Worm (Caenorhabditis elegans) whole organism, L1 larva: ENCODE results near the gene C54G7.1.

Source experiments
- blmp-1 ChIP-seq: fragments of 150-350 bp; optimal IDR thresholded peaks from 2 replicates; lab custom pipeline; 2014; ENCODE audit warnings: missing biosample characterization, missing genetic modification characterization
- ceh-82 ChIP-seq, 3 experiments: fragments of 150-350 bp in 1 of 3; sonication (generic microtip) in 2 of 3; optimal IDR thresholded peaks; 2 replicates each; lab custom pipeline; 2014 to 2017; ENCODE audit warnings: missing biosample characterization in 3 of 3, missing genetic modification characterization in 3 of 3
- egl-27 ChIP-seq, 2 experiments: fragments of 150-350 bp in 1 of 2; sonication (generic microtip); optimal IDR thresholded peaks; 3 replicates each; lab custom pipeline; 2017 to 2018; ENCODE audit warnings: missing biosample characterization in 2 of 2, missing genetic modification characterization in 2 of 2, missing genetic modification reagents in 2 of 2
- grh-1 ChIP-seq: fragments of 200-800 bp; sonication (Bioruptor generic); IDR thresholded peaks from 2 replicates; pipeline ENCODE4 v1.3.6; 2022; ENCODE audit warnings: missing genetic modification reagents, missing genetic modification characterization, missing compliant biosample characterization
- lin-13 ChIP-seq: fragments of 150-350 bp; optimal IDR thresholded peaks from 2 replicates; lab custom pipeline; 2014; ENCODE audit warnings: missing biosample characterization, missing genetic modification reagents, missing genetic modification characterization
- nhr-11 ChIP-seq: fragments of 150-350 bp; optimal IDR thresholded peaks from 2 replicates; lab custom pipeline; 2014; ENCODE audit warnings: missing biosample characterization, missing genetic modification characterization
- pag-3 ChIP-seq: sonication (generic microtip); optimal IDR thresholded peaks from 2 replicates; lab custom pipeline; 2017; ENCODE audit warnings: missing genetic modification characterization, mild to moderate bottlenecking, missing compliant biosample characterization, antibody characterized with exemption, borderline replicate concordance; ENCODE audit not compliant: insufficient read depth
- unc-62 ChIP-seq: fragments of 150-350 bp; optimal IDR thresholded peaks from 2 replicates; lab custom pipeline; 2014; ENCODE audit warnings: missing biosample characterization, missing genetic modification reagents, missing genetic modification characterization
- unc-98 ChIP-seq: fragments of 200-800 bp; sonication (Bioruptor generic); IDR thresholded peaks from 2 replicates; pipeline ENCODE4 v1.3.6; 2022; ENCODE audit warnings: missing genetic modification characterization, missing compliant biosample characterization
- xbp-1 ChIP-seq: sonication (generic microtip); optimal IDR thresholded peaks from 2 replicates; lab custom pipeline; 2016; ENCODE audit warnings: missing genetic modification characterization, missing compliant biosample characterization
- zip-4 ChIP-seq: fragments of 200-800 bp; sonication (Bioruptor generic); optimal IDR thresholded peaks from 2 replicates; lab custom pipeline; 2018; ENCODE audit warnings: mild to moderate bottlenecking, missing genetic modification characterization, moderate library complexity, missing compliant biosample characterization
- ztf-11 ChIP-seq, 2 experiments: sonication (generic microtip); optimal IDR thresholded peaks; 2 replicates each; lab custom pipeline; 2016 to 2017; ENCODE audit warnings: missing genetic modification characterization in 2 of 2, missing biosample characterization in 1 of 2, missing compliant biosample characterization in 1 of 2

- TF ChIP-seq grh-1 (no peak), lin-13 (GFP tag; lab: Kevin White, UChicago) (no peak), egl-27 (tag; optimal IDR thresholded peaks at IDR 0.05; lab: Kevin White, UChicago) (no peak), zip-4 (GFP tag; lab: Kevin White, UChicago) (no peak), unc-98 (GFP tag; lab: Robert Waterston, UW) (no peak), ceh-82 (tag; optimal IDR thresholded peaks at IDR 0.05; lab: Kevin White, UChicago) (no peak), ztf-11 (tag; optimal IDR thresholded peaks at IDR 0.05; lab: Kevin White, UChicago) (no peak), unc-62 (GFP tag; lab: Kevin White, UChicago) (no peak), nhr-11 (tag; lab: Kevin White, UChicago) (no peak), blmp-1 (tag; lab: Kevin White, UChicago) (no peak), pag-3 (tag; lab: Kevin White, UChicago) (no peak), xbp-1 (tag; lab: Kevin White, UChicago) (no peak)
Measured at ce11 chrX:5506432-5506977, 37.2 kb upstream of the C54G7.1 start.
